Worm (Caenorhabditis elegans) whole organism, L1 larva: Measurements from ENCODE around the gene srx-85.

Experiments
- dsc-1 ChIP-seq: sonication (generic microtip); optimal IDR thresholded peaks from 2 replicates; lab custom pipeline; 2016; ENCODE audit warnings: mild to moderate bottlenecking, missing genetic modification characterization, missing compliant biosample characterization
- egl-27 ChIP-seq, 2 experiments: fragments of 150-350 bp in 1 of 2; sonication (generic microtip); optimal IDR thresholded peaks; 3 replicates each; lab custom pipeline; 2017 to 2018; ENCODE audit warnings: missing biosample characterization in 2 of 2, missing genetic modification characterization in 2 of 2, missing genetic modification reagents in 2 of 2
- fkh-8 ChIP-seq: sonication (generic microtip); optimal IDR thresholded peaks from 2 replicates; lab custom pipeline; 2016; ENCODE audit warnings: mild to moderate bottlenecking, missing genetic modification characterization, missing compliant biosample characterization
- lin-13 ChIP-seq: fragments of 150-350 bp; optimal IDR thresholded peaks from 2 replicates; lab custom pipeline; 2014; ENCODE audit warnings: missing biosample characterization, missing genetic modification reagents, missing genetic modification characterization
- rnt-1 ChIP-seq: sonication (generic microtip); optimal IDR thresholded peaks from 2 replicates; lab custom pipeline; 2016; ENCODE audit warnings: mild to moderate bottlenecking, missing genetic modification characterization, moderate library complexity, missing compliant biosample characterization
- skn-1 ChIP-seq: fragments of 150-350 bp; optimal IDR thresholded peaks from 2 replicates; lab custom pipeline; 2014; ENCODE audit warnings: missing biosample characterization, missing genetic modification characterization
- swsn-7 ChIP-seq: sonication (generic microtip); optimal IDR thresholded peaks from 2 replicates; lab custom pipeline; 2016; ENCODE audit warnings: missing genetic modification characterization, missing compliant biosample characterization
- ztf-4 ChIP-seq: fragments of 150-350 bp; optimal IDR thresholded peaks from 2 replicates; lab custom pipeline; 2014; ENCODE audit warnings: missing biosample characterization, missing genetic modification characterization

- TF ChIP-seq fkh-8 (tag; lab: Kevin White, UChicago) (no peak), ztf-4 (tag; lab: Kevin White, UChicago) (no peak), skn-1 (no peak), lin-13 (GFP tag; lab: Kevin White, UChicago) (no peak), dsc-1 (no peak), egl-27 (tag; optimal IDR thresholded peaks at IDR 0.05; lab: Kevin White, UChicago) (no peak), rnt-1 (tag; lab: Kevin White, UChicago) (no peak), swsn-7 (tag; lab: Kevin White, UChicago) (no peak)
These were observed 28.3 kb downstream of the srx-85 start, which contains the start of gene srx-90 for ce11 chrV:11580826-11581225.
